Worm (Caenorhabditis elegans) whole organism, L3 larva: ENCODE results near the gene F19C6.4.

Experiments
- R02D3.7 ChIP-seq: fragments of 150-350 bp; optimal IDR thresholded peaks from 2 replicates; lab custom pipeline; 2014; ENCODE audit warnings: missing biosample characterization, missing genetic modification characterization
- ZK546.5 ChIP-seq: sonication (generic microtip); optimal IDR thresholded peaks from 2 replicates; lab custom pipeline; 2017; ENCODE audit warnings: missing biosample characterization, missing genetic modification characterization
- aly-2 ChIP-seq: fragments of 150-350 bp; optimal IDR thresholded peaks from 2 replicates; lab custom pipeline; 2014; ENCODE audit warnings: missing biosample characterization, missing genetic modification characterization
- ceh-16 ChIP-seq: sonication (generic microtip); optimal IDR thresholded peaks from 2 replicates; lab custom pipeline; 2017; ENCODE audit warnings: missing biosample characterization, missing genetic modification characterization
- ceh-28 ChIP-seq: fragments of 150-350 bp; optimal IDR thresholded peaks from 2 replicates; lab custom pipeline; 2014; ENCODE audit warnings: missing biosample characterization, missing genetic modification reagents, missing genetic modification characterization
- ceh-9 ChIP-seq: sonication (generic microtip); optimal IDR thresholded peaks from 2 replicates; lab custom pipeline; 2018; ENCODE audit warnings: missing biosample characterization, missing genetic modification characterization
- daf-12 ChIP-seq: fragments of 150-350 bp; optimal IDR thresholded peaks from 2 replicates; lab custom pipeline; 2014; ENCODE audit warnings: missing biosample characterization, missing genetic modification reagents, missing genetic modification characterization
- egl-27 ChIP-seq: sonication (generic microtip); optimal IDR thresholded peaks from 4 replicates; lab custom pipeline; 2017; ENCODE audit warnings: missing biosample characterization, missing genetic modification reagents, missing genetic modification characterization
- elt-1 ChIP-seq: fragments of 150-350 bp; optimal IDR thresholded peaks from 2 replicates; lab custom pipeline; 2014; ENCODE audit warnings: missing biosample characterization, missing genetic modification characterization
- elt-2 ChIP-seq: sonication (generic microtip); optimal IDR thresholded peaks from 2 replicates; lab custom pipeline; 2016; ENCODE audit warnings: missing genetic modification reagents, mild to moderate bottlenecking, missing genetic modification characterization, missing compliant biosample characterization
- eor-1 ChIP-seq, 2 experiments: fragments of 150-350 bp; optimal IDR thresholded peaks; 2 replicates each; lab custom pipeline; 2014 to 2018; ENCODE audit warnings: missing biosample characterization in 2 of 2, missing genetic modification characterization in 2 of 2
- fkh-2 ChIP-seq: fragments of 150-350 bp; optimal IDR thresholded peaks from 2 replicates; lab custom pipeline; 2014; ENCODE audit warnings: missing biosample characterization, missing genetic modification reagents, missing genetic modification characterization
- fos-1 ChIP-seq: fragments of 150-350 bp; optimal IDR thresholded peaks from 2 replicates; lab custom pipeline; 2014; ENCODE audit warnings: missing biosample characterization, missing genetic modification characterization
- jun-1 ChIP-seq: fragments of 150-350 bp; optimal IDR thresholded peaks from 2 replicates; lab custom pipeline; 2014; ENCODE audit warnings: missing biosample characterization, missing genetic modification reagents, missing genetic modification characterization
- lin-15B ChIP-seq: fragments of 150-350 bp; optimal IDR thresholded peaks from 2 replicates; lab custom pipeline; 2014; ENCODE audit warnings: missing biosample characterization, missing genetic modification characterization
- lin-39 ChIP-seq: fragments of 150-350 bp; optimal IDR thresholded peaks from 2 replicates; lab custom pipeline; 2018; ENCODE audit warnings: missing biosample characterization, missing genetic modification reagents, missing genetic modification characterization
- lsy-12 ChIP-seq: sonication (generic microtip); optimal IDR thresholded peaks from 2 replicates; lab custom pipeline; 2016; ENCODE audit warnings: mild to moderate bottlenecking, missing genetic modification characterization, missing compliant biosample characterization
- mml-1 ChIP-seq: fragments of 150-350 bp; sonication (generic microtip); optimal IDR thresholded peaks from 3 replicates; lab custom pipeline; 2014; ENCODE audit warnings: missing biosample characterization, missing genetic modification characterization
- nfya-1 ChIP-seq: sonication (generic microtip); optimal IDR thresholded peaks from 2 replicates; lab custom pipeline; 2017; ENCODE audit warnings: missing genetic modification characterization, mild to moderate bottlenecking, missing compliant biosample characterization, antibody characterized with exemption, moderate library complexity; ENCODE audit not compliant: insufficient read depth
- nhr-11 ChIP-seq: fragments of 150-350 bp; optimal IDR thresholded peaks from 2 replicates; lab custom pipeline; 2014; ENCODE audit warnings: missing biosample characterization, missing genetic modification characterization
- nhr-23 ChIP-seq: fragments of 150-350 bp; optimal IDR thresholded peaks from 2 replicates; lab custom pipeline; 2014; ENCODE audit warnings: missing biosample characterization, missing genetic modification reagents, missing genetic modification characterization
- nhr-237 ChIP-seq: fragments of 150-350 bp; optimal IDR thresholded peaks from 2 replicates; lab custom pipeline; 2014; ENCODE audit warnings: missing biosample characterization, missing genetic modification characterization
- nhr-25 ChIP-seq: sonication (generic microtip); optimal IDR thresholded peaks from 2 replicates; lab custom pipeline; 2017; ENCODE audit warnings: missing biosample characterization, missing genetic modification characterization
- nhr-28 ChIP-seq: fragments of 150-350 bp; optimal IDR thresholded peaks from 2 replicates; lab custom pipeline; 2014; ENCODE audit warnings: missing biosample characterization, missing genetic modification characterization
- nhr-43 ChIP-seq: sonication (generic microtip); optimal IDR thresholded peaks from 2 replicates; lab custom pipeline; 2016; ENCODE audit warnings: mild to moderate bottlenecking, missing genetic modification characterization, missing compliant biosample characterization; ENCODE audit not compliant: poor library complexity, severe bottlenecking
- pha-4 ChIP-seq: fragments of 150-350 bp; optimal IDR thresholded peaks from 2 replicates; lab custom pipeline; 2014; ENCODE audit warnings: missing biosample characterization, missing genetic modification reagents, missing genetic modification characterization
- pqm-1 ChIP-seq: fragments of 150-350 bp; optimal IDR thresholded peaks from 2 replicates; lab custom pipeline; 2017; ENCODE audit warnings: missing biosample characterization, missing genetic modification characterization, inconsistent platforms
- sea-2 ChIP-seq: fragments of 150-350 bp; sonication (generic microtip); optimal IDR thresholded peaks from 4 replicates; lab custom pipeline; 2014; ENCODE audit warnings: missing biosample characterization, missing genetic modification reagents, missing genetic modification characterization
- skn-1 ChIP-seq: fragments of 150-350 bp; optimal IDR thresholded peaks from 2 replicates; lab custom pipeline; 2014; ENCODE audit warnings: missing biosample characterization, missing genetic modification characterization
- snpc-4 ChIP-seq: fragments of 150-350 bp; optimal IDR thresholded peaks from 2 replicates; lab custom pipeline; 2014; ENCODE audit warnings: missing biosample characterization, missing genetic modification characterization
- tbx-2 ChIP-seq: sonication (generic microtip); optimal IDR thresholded peaks from 2 replicates; lab custom pipeline; 2016; ENCODE audit warnings: mild to moderate bottlenecking, missing genetic modification characterization, missing compliant biosample characterization
- zag-1 ChIP-seq: fragments of 150-350 bp; optimal IDR thresholded peaks from 2 replicates; lab custom pipeline; 2014; ENCODE audit warnings: missing biosample characterization, missing genetic modification characterization
- ztf-11 ChIP-seq: fragments of 150-350 bp; optimal IDR thresholded peaks from 2 replicates; lab custom pipeline; 2014; ENCODE audit warnings: missing biosample characterization, missing genetic modification characterization
- ztf-4 ChIP-seq: fragments of 150-350 bp; optimal IDR thresholded peaks from 2 replicates; lab custom pipeline; 2014; ENCODE audit warnings: missing biosample characterization, missing genetic modification characterization

The F19C6.4 gene

ce11 chrX:9999192-9999591 lies 18.6 kb downstream of the F19C6.4 start, which contains the start of gene grk-1:
grk-1 (minus strand) TSS chrX:9999208.
- peak; percentile 70 for TF ChIP-seq nfya-1
- TF ChIP-seq nhr-237, result no peak
- no peak for TF ChIP-seq ztf-11
- no peak for TF ChIP-seq fos-1
- TF ChIP-seq, all 47 proteins: peak for 1

- TF ChIP-seq zag-1 (tag; lab: Kevin White, UChicago), result no peak
- TF ChIP-seq lin-39 (tag; lab: Kevin White, UChicago), result no peak
- no peak for TF ChIP-seq ZK546.5
- peak; percentile 59 for TF ChIP-seq elt-2 (tag; lab: Kevin White, UChicago)
- peak; percentile 38 for TF ChIP-seq pqm-1 (tag; lab: Kevin White, UChicago)
- no peak for TF ChIP-seq skn-1
- no peak for TF ChIP-seq nhr-237
- no peak for TF ChIP-seq nhr-28 (tag; lab: Kevin White, UChicago)
- TF ChIP-seq eor-1 (tag; optimal IDR thresholded peaks at IDR 0.05; lab: Kevin White, UChicago), result no peak
- TF ChIP-seq nhr-25 (tag; lab: Kevin White, UChicago), result no peak
- TF ChIP-seq ceh-16 (tag; lab: Kevin White, UChicago), result no peak
- TF ChIP-seq ceh-28 (tag; lab: Kevin White, UChicago), result no peak
- TF ChIP-seq jun-1, result no peak
These were observed 20.5 kb downstream of the F19C6.4 start for ce11 chrX:9997344-9997743.

ce11 chrX:9993100-9993499 lies 24.7 kb downstream of the F19C6.4 start:
- TF ChIP-seq fkh-2 (tag; lab: Kevin White, UChicago) (no peak), egl-27 (no peak), pha-4 (tag; lab: Kevin White, UChicago) (peak; percentile 10)
- TF ChIP-seq, all 47 proteins: peak for 1

- TF ChIP-seq lsy-12 (tag; lab: Kevin White, UChicago) (no peak), snpc-4 (tag; lab: Kevin White, UChicago) (peak; percentile 4), elt-2 (tag; lab: Kevin White, UChicago) (peak; percentile 2), ceh-9 (no peak), fos-1 (no peak), zag-1 (tag; lab: Kevin White, UChicago) (no peak)
These were observed 28.9 kb downstream of the F19C6.4 start for ce11 chrX:9988884-9989283.

ce11 chrX:9987166-9987565 lies 30.7 kb downstream of the F19C6.4 start:
- TF ChIP-seq nhr-43 (no peak), nhr-11 (tag; lab: Kevin White, UChicago) (no peak), nhr-23 (no peak), mml-1 (tag; lab: Kevin White, UChicago) (no peak), elt-1 (peak; percentile 53), pha-4 (tag; lab: Kevin White, UChicago) (peak; percentile 47), nhr-25 (tag; lab: Kevin White, UChicago) (no peak), aly-2 (tag; lab: Kevin White, UChicago) (no peak), lin-39 (tag; lab: Kevin White, UChicago) (no peak), fkh-2 (tag; lab: Kevin White, UChicago) (no peak), nhr-28 (tag; lab: Kevin White, UChicago) (no peak), ceh-16 (tag; lab: Kevin White, UChicago) (no peak), daf-12 (tag; lab: Kevin White, UChicago) (no peak), sea-2 (GFP tag; lab: Kevin White, UChicago) (no peak), ztf-4 (tag; lab: Kevin White, UChicago) (no peak), R02D3.7 (tag; lab: Kevin White, UChicago) (no peak), tbx-2 (tag; lab: Kevin White, UChicago) (no peak), lsy-12 (tag; lab: Kevin White, UChicago) (no peak), pqm-1 (tag; lab: Kevin White, UChicago) (peak; percentile 6)
- TF ChIP-seq, all 47 proteins: peak for 3

- TF ChIP-seq fos-1 (no peak), lin-15B (tag; lab: Kevin White, UChicago) (no peak), nhr-237 (no peak), pqm-1 (tag; lab: Kevin White, UChicago) (peak; percentile 70), zag-1 (tag; lab: Kevin White, UChicago) (no peak), nfya-1 (no peak), mml-1 (tag; lab: Kevin White, UChicago) (no peak), elt-2 (tag; lab: Kevin White, UChicago) (peak; percentile 68), nhr-25 (tag; lab: Kevin White, UChicago) (no peak), ceh-28 (tag; lab: Kevin White, UChicago) (no peak), sea-2 (GFP tag; lab: Kevin White, UChicago) (no peak), snpc-4 (tag; lab: Kevin White, UChicago) (no peak), daf-12 (tag; lab: Kevin White, UChicago) (no peak)
These were observed 32.9 kb downstream of the F19C6.4 start, which contains the start of gene F19C6.5 for ce11 chrX:9984889-9985404. F19C6.5 (minus strand) TSS chrX:9984939.
